Fruit fly (Drosophila melanogaster) whole organism, embryonic: ENCODE results near the gene Trm1.
A peak's percentile ranks its signal among the peaks of the same experiment; 100 is the strongest.

Source experiments
- ATbp ChIP-seq: fragments of 200-800 bp; sonication (Bioruptor generic); optimal IDR thresholded peaks from 2 replicates; lab custom pipeline; 2017; ENCODE audit warnings: missing biosample characterization, mild to moderate bottlenecking, missing genetic modification characterization, missing genetic modification reagents
- Awh ChIP-seq: fragments of 200-800 bp; sonication (Bioruptor generic); IDR thresholded peaks from 2 replicates; pipeline ENCODE4, ENCODE4 v1.3.6; 2022; ENCODE audit warnings: missing biosample characterization, missing genetic modification characterization
- CG10209 ChIP-seq: fragments of 200-800 bp; sonication (Bioruptor generic); optimal IDR thresholded peaks from 3 replicates; lab custom pipeline; 2017; ENCODE audit warnings: missing biosample characterization, mild to moderate bottlenecking, missing genetic modification characterization, missing genetic modification reagents
- CG10431 ChIP-seq: fragments of 200-800 bp; sonication (Bioruptor generic); optimal IDR thresholded peaks from 3 replicates; lab custom pipeline; 2018; ENCODE audit warnings: missing biosample characterization, mild to moderate bottlenecking, missing genetic modification characterization
- CG10543 ChIP-seq: fragments of 200-800 bp; sonication (Bioruptor generic); optimal IDR thresholded peaks from 3 replicates; lab custom pipeline; 2017; ENCODE audit warnings: missing biosample characterization, mild to moderate bottlenecking, missing genetic modification characterization, moderate library complexity
- CG11085 ChIP-seq: fragments of 200-800 bp; sonication (Bioruptor generic); IDR thresholded peaks from 2 replicates; pipeline ENCODE4 v1.3.6; 2022; ENCODE audit warnings: missing biosample characterization, missing genetic modification characterization
- CG12659 ChIP-seq: fragments of 200-800 bp; sonication (Bioruptor generic); optimal IDR thresholded peaks from 3 replicates; lab custom pipeline; 2017; ENCODE audit warnings: mild to moderate bottlenecking, missing biosample characterization, missing genetic modification reagents, missing genetic modification characterization
- CG15011 ChIP-seq: fragments of 200-800 bp; sonication (Bioruptor generic); optimal IDR thresholded peaks from 3 replicates; lab custom pipeline; 2018; ENCODE audit warnings: missing biosample characterization, mild to moderate bottlenecking, missing genetic modification characterization
- CG15073 ChIP-seq: fragments of 200-800 bp; sonication (Bioruptor generic); optimal IDR thresholded peaks from 2 replicates; lab custom pipeline; 2016; ENCODE audit warnings: missing biosample characterization, missing genetic modification characterization
- CG15479 ChIP-seq: fragments of 200-800 bp; sonication (Bioruptor generic); optimal IDR thresholded peaks from 3 replicates; lab custom pipeline; 2019; ENCODE audit warnings: missing biosample characterization, mild to moderate bottlenecking, missing genetic modification characterization, moderate library complexity
- CG17359 ChIP-seq: fragments of 200-800 bp; sonication (Bioruptor generic); optimal IDR thresholded peaks from 3 replicates; lab custom pipeline; 2018; ENCODE audit warnings: missing biosample characterization, mild to moderate bottlenecking, missing genetic modification characterization, moderate library complexity
- CG33213 ChIP-seq: fragments of 200-800 bp; sonication (Bioruptor generic); optimal IDR thresholded peaks from 3 replicates; lab custom pipeline; 2016; ENCODE audit warnings: missing biosample characterization, missing genetic modification characterization
- CG34422 ChIP-seq: fragments of 200-800 bp; sonication (Bioruptor generic); IDR thresholded peaks from 3 replicates; pipeline ENCODE4 v1.3.6; 2022; ENCODE audit warnings: missing biosample characterization, missing genetic modification characterization
- CG4328 ChIP-seq: fragments of 200-800 bp; sonication (Bioruptor generic); optimal IDR thresholded peaks from 3 replicates; lab custom pipeline; 2017; ENCODE audit warnings: missing biosample characterization, missing genetic modification reagents, missing genetic modification characterization
- CG4404 ChIP-seq: fragments of 200-800 bp; sonication (Bioruptor generic); IDR thresholded peaks from 2 replicates; pipeline ENCODE4 v1.3.6; 2022; ENCODE audit warnings: missing biosample characterization, missing genetic modification characterization
- CG4707 ChIP-seq: fragments of 200-800 bp; sonication (Bioruptor generic); optimal IDR thresholded peaks from 2 replicates; lab custom pipeline; 2018; ENCODE audit warnings: missing biosample characterization, mild to moderate bottlenecking, missing genetic modification characterization, moderate library complexity
- CG6683 ChIP-seq: fragments of 200-800 bp; sonication (Bioruptor generic); optimal IDR thresholded peaks from 2 replicates; lab custom pipeline; 2017; ENCODE audit warnings: missing biosample characterization, mild to moderate bottlenecking, missing genetic modification characterization, missing genetic modification reagents
- CG8944 ChIP-seq: fragments of 200-800 bp; sonication (Bioruptor generic); optimal IDR thresholded peaks from 3 replicates; lab custom pipeline; 2016; ENCODE audit warnings: missing biosample characterization, missing genetic modification characterization
- Fer3 ChIP-seq: fragments of 200-800 bp; sonication (Bioruptor generic); optimal IDR thresholded peaks from 2 replicates; lab custom pipeline; 2018; ENCODE audit warnings: missing biosample characterization, mild to moderate bottlenecking, missing genetic modification characterization, moderate library complexity
- Gug ChIP-seq: fragments of 200-800 bp; sonication (Bioruptor generic); IDR thresholded peaks from 4 replicates; pipeline ENCODE4 v1.3.6; 2022; ENCODE audit warnings: missing biosample characterization, missing genetic modification characterization
- H15 ChIP-seq: fragments of 200-800 bp; sonication (Bioruptor generic); IDR thresholded peaks from 3 replicates; pipeline ENCODE4 v1.3.6; 2022; ENCODE audit warnings: missing biosample characterization, missing genetic modification characterization
- Hmr ChIP-seq: fragments of 200-800 bp; sonication (Bioruptor generic); optimal IDR thresholded peaks from 3 replicates; lab custom pipeline; 2017; ENCODE audit warnings: mild to moderate bottlenecking, missing biosample characterization, missing genetic modification reagents, missing genetic modification characterization
- Hr3 ChIP-seq: fragments of 200-800 bp; sonication (Bioruptor generic); optimal IDR thresholded peaks from 3 replicates; lab custom pipeline; 2016; ENCODE audit warnings: missing biosample characterization, missing genetic modification characterization
- Mes4 ChIP-seq: fragments of 200-800 bp; sonication (Bioruptor generic); optimal IDR thresholded peaks from 2 replicates; lab custom pipeline; 2016; ENCODE audit warnings: missing biosample characterization, missing genetic modification characterization
- NC2β ChIP-seq: fragments of 200-800 bp; sonication (Bioruptor generic); optimal IDR thresholded peaks from 2 replicates; lab custom pipeline; 2016; ENCODE audit warnings: missing biosample characterization, missing genetic modification characterization
- Stat92E ChIP-seq, 3 experiments: fragments of >200 bp in 2 of 3; fragments of 200-800 bp in 1 of 3; sonication (Bioruptor generic) in 1 of 3; optimal IDR thresholded peaks; 2 replicates each; lab custom pipeline; 2017 to 2019; ENCODE audit warnings: missing biosample characterization in 3 of 3, missing genetic modification characterization in 3 of 3, mild to moderate bottlenecking in 1 of 3, moderate library complexity in 1 of 3
- Xbp1 ChIP-seq: fragments of 200-800 bp; sonication (Bioruptor generic); optimal IDR thresholded peaks from 3 replicates; lab custom pipeline; 2016; ENCODE audit warnings: missing biosample characterization, mild to moderate bottlenecking, missing genetic modification characterization
- ara ChIP-seq: fragments of 200-800 bp; sonication (Bioruptor generic); IDR thresholded peaks from 2 replicates; pipeline ENCODE4 v1.3.6; 2022; ENCODE audit warnings: missing biosample characterization, missing genetic modification characterization
- az2 ChIP-seq: fragments of 200-800 bp; sonication (Bioruptor generic); optimal IDR thresholded peaks from 3 replicates; lab custom pipeline; 2016; ENCODE audit warnings: missing biosample characterization, missing genetic modification characterization
- br ChIP-seq: fragments of >200 bp; optimal IDR thresholded peaks from 2 replicates; lab custom pipeline; 2017
- chinmo ChIP-seq: fragments of 200-800 bp; sonication (Bioruptor generic); IDR thresholded peaks from 4 replicates; pipeline ENCODE4 v1.3.6; 2022; ENCODE audit warnings: missing biosample characterization, missing genetic modification characterization; ENCODE audit not compliant: partially characterized antibody
- crp ChIP-seq, 2 experiments: fragments of 200-800 bp; sonication (Bioruptor generic); optimal IDR thresholded peaks; 2 replicates in 1 of 2; 3 replicates in 1 of 2; lab custom pipeline; 2017; ENCODE audit warnings: missing biosample characterization in 2 of 2, missing genetic modification characterization in 2 of 2, mild to moderate bottlenecking in 1 of 2, moderate library complexity in 1 of 2
- danr ChIP-seq: fragments of 200-800 bp; sonication (Bioruptor generic); IDR thresholded peaks from 2 replicates; pipeline ENCODE4 v1.3.6; 2022; ENCODE audit warnings: missing biosample characterization, missing genetic modification characterization
- dpn ChIP-seq, 2 experiments: fragments of 200-800 bp; sonication (Bioruptor generic); optimal IDR thresholded peaks; 3 replicates each; lab custom pipeline; 2016; ENCODE audit warnings: missing biosample characterization in 2 of 2, missing genetic modification characterization in 2 of 2
- exex ChIP-seq: fragments of 200-800 bp; sonication (Bioruptor generic); optimal IDR thresholded peaks from 4 replicates; lab custom pipeline; 2018; ENCODE audit warnings: missing biosample characterization, mild to moderate bottlenecking, missing genetic modification characterization, moderate library complexity
- insv ChIP-seq, 2 experiments: fragments of 200-800 bp; sonication (Bioruptor generic); optimal IDR thresholded peaks; 3 replicates each; lab custom pipeline; 2016 to 2018; ENCODE audit warnings: missing biosample characterization in 2 of 2, missing genetic modification characterization in 2 of 2
- lab ChIP-seq: fragments of 200-800 bp; sonication (Bioruptor generic); optimal IDR thresholded peaks from 3 replicates; lab custom pipeline; 2017; ENCODE audit warnings: missing biosample characterization, missing genetic modification characterization, mild to moderate bottlenecking, moderate library complexity, missing genetic modification reagents
- lov ChIP-seq, 2 experiments: fragments of 200-800 bp in 1 of 2; fragments of >200 bp in 1 of 2; sonication (Bioruptor generic) in 1 of 2; IDR thresholded peaks in 1 of 2; optimal IDR thresholded peaks in 1 of 2; 2 replicates in 1 of 2; 3 replicates in 1 of 2; pipeline versions ENCODE4 v1.3.6 to Lab custom; 2017 to 2022; ENCODE audit warnings: missing biosample characterization in 1 of 2, missing genetic modification characterization in 1 of 2
- pho ChIP-seq: fragments of 200-800 bp; sonication (Bioruptor generic); optimal IDR thresholded peaks from 2 replicates; lab custom pipeline; 2016; ENCODE audit warnings: missing biosample characterization, missing genetic modification characterization
- pros ChIP-seq: fragments of 200-800 bp; sonication (Bioruptor generic); optimal IDR thresholded peaks from 3 replicates; lab custom pipeline; 2019; ENCODE audit warnings: missing biosample characterization, mild to moderate bottlenecking, missing genetic modification characterization, moderate library complexity
- pum ChIP-seq: fragments of 200-800 bp; sonication (Bioruptor generic); optimal IDR thresholded peaks from 2 replicates; lab custom pipeline; 2016; ENCODE audit warnings: missing biosample characterization, missing genetic modification characterization
- salm ChIP-seq: fragments of 200-800 bp; sonication (Bioruptor generic); optimal IDR thresholded peaks from 2 replicates; lab custom pipeline; 2018; ENCODE audit warnings: missing biosample characterization, mild to moderate bottlenecking, missing genetic modification characterization
- sc ChIP-seq, 3 experiments: fragments of >200 bp in 2 of 3; fragments of 200-800 bp in 1 of 3; sonication (Bioruptor generic) in 1 of 3; optimal IDR thresholded peaks; 2 replicates in 2 of 3; 3 replicates in 1 of 3; lab custom pipeline; 2017; ENCODE audit warnings: mild to moderate bottlenecking in 1 of 3, missing biosample characterization in 1 of 3, missing genetic modification characterization in 1 of 3, missing genetic modification reagents in 1 of 3
- sens ChIP-seq: fragments of 200-800 bp; sonication (Bioruptor generic); peaks from one replicate; lab custom pipeline; 2016; ENCODE audit warnings: missing biosample characterization, missing genetic modification characterization
- shn ChIP-seq: fragments of 200-800 bp; sonication (Bioruptor generic); optimal IDR thresholded peaks from 3 replicates; lab custom pipeline; 2016; ENCODE audit warnings: missing biosample characterization, missing genetic modification characterization
- stwl ChIP-seq: fragments of 200-800 bp; sonication (Bioruptor generic); optimal IDR thresholded peaks from 3 replicates; lab custom pipeline; 2018; ENCODE audit warnings: missing biosample characterization, mild to moderate bottlenecking, missing genetic modification characterization, moderate library complexity
- vvl ChIP-seq: fragments of 200-800 bp; sonication (Bioruptor generic); IDR thresholded peaks from 2 replicates; pipeline ENCODE4 v1.3.6; 2022; ENCODE audit warnings: missing biosample characterization, missing genetic modification characterization
- zfh1 ChIP-seq: fragments of 200-800 bp; sonication (Bioruptor generic); IDR thresholded peaks from 3 replicates; pipeline ENCODE4 v1.3.6; 2022; ENCODE audit warnings: missing biosample characterization, missing genetic modification characterization

Trm1 gene

DNA sequence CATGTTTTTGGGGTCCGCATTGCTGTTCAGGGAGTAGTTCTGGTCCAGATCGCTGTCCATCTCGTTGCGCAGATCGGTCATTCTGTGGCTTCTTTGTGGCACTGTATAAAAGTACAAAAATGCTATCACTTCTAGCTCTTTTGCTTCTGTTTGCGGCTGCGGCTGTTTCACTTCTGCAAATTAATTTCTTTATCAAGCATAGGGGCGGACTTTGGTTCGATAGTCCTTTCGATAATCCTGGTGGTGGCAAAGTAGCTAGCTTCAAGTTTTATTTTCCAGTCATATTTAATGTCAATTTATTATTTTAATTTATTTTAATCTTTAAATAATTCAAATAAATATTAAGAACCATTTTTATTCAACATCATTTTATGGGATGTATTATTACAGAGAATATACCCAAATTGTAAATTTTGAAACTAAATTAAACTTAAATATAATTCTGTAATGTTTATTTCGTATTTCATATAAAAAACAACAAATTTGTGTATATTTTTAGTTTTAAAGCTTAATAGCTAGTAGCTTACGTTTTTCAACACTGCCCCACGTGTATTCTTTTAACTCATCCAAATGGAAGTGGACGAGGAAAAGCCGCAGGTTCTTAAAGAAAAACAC, at the start of gene Trm1, which contains the start of gene CG5446 (continued):
- TF ChIP-seq chinmo (GFP tag; lab: Robert Waterston, UW) (no peak), CG6683 (GFP tag; lab: Kevin White, UChicago) (peak; percentile 59), Hmr (GFP tag; lab: Kevin White, UChicago) (peak; percentile 73), zfh1 (GFP tag; lab: Robert Waterston, UW) (peak; percentile 17; the same call in 1 of the 3 replicates), CG12659 (GFP tag; lab: Kevin White, UChicago) (peak; percentile 86), ATbp (peak; percentile 43), CG33213 (GFP tag; lab: Kevin White, UChicago) (no peak), CG4707 (GFP tag; lab: Kevin White, UChicago) (no peak), CG11085 (GFP tag; lab: Robert Waterston, UW) (no peak), stwl (tag; lab: Kevin White, UChicago) (peak; percentile 24), vvl (GFP tag; lab: Robert Waterston, UW) (peak; percentile 75; the same call in 1 of the 2 replicates), CG8944 (no peak), salm (tag; lab: Kevin White, UChicago) (no peak), NC2β (no peak), dpn (GFP tag; optimal IDR thresholded peaks at IDR 0.05; lab: Kevin White, UChicago) (peak in 1 of 2 experiments; percentile 65), Fer3 (tag; lab: Kevin White, UChicago) (peak; percentile 60), az2 (GFP tag; lab: Kevin White, UChicago) (peak; percentile 46), insv (GFP tag; optimal IDR thresholded peaks at IDR 0.05; lab: Kevin White, UChicago) (peak in 1 of 2 experiments; percentile 19), Awh (GFP tag; lab: Robert Waterston, UW) (no peak), CG17359 (peak; percentile 69), H15 (0 out of 3 replicates have a peak, but pooled peaks have one; percentile 32), CG10431 (peak; percentile 40), exex (tag; lab: Kevin White, UChicago) (peak; percentile 59), danr (GFP tag; lab: Robert Waterston, UW) (no peak), CG10543 (peak; percentile 69), Hr3 (GFP tag; lab: Kevin White, UChicago) (peak; percentile 80), lov (optimal IDR thresholded peaks at IDR 0.05; lab: Kevin White, UChicago) (no peak), lov (GFP tag; IDR thresholded peaks at IDR 0.05; lab: Robert Waterston, UW) (no peak), br (no peak), pum (no peak), Stat92E (GFP tag; optimal IDR thresholded peaks at IDR 0.05; lab: Kevin White, UChicago) (no peak), pros (GFP tag; lab: Kevin White, UChicago) (no peak), Xbp1 (GFP tag; lab: Kevin White, UChicago) (peak; percentile 56), CG15011 (GFP tag; lab: Kevin White, UChicago) (no peak), CG4328 (peak; percentile 53), crp (GFP tag; optimal IDR thresholded peaks at IDR 0.05; lab: Kevin White, UChicago) (no peak), ara (GFP tag; lab: Robert Waterston, UW) (no peak), sc (optimal IDR thresholded peaks at IDR 0.05; lab: Kevin White, UChicago) (no peak), sc (GFP tag; optimal IDR thresholded peaks at IDR 0.05; lab: Kevin White, UChicago) (peak; percentile 52), Mes4 (GFP tag; lab: Kevin White, UChicago) (no peak), CG15073 (GFP tag; lab: Kevin White, UChicago) (no peak), shn (GFP tag; lab: Kevin White, UChicago) (no peak), CG34422 (GFP tag; lab: Robert Waterston, UW) (no peak), sens (GFP tag; lab: Kevin White, UChicago) (peak; percentile 83), CG4404 (GFP tag; lab: Robert Waterston, UW) (0 out of 2 replicates have a peak, but pooled peaks have one; percentile 28), lab (peak; percentile 76), CG15479 (GFP tag; lab: Kevin White, UChicago) (no peak), Gug (GFP tag; lab: Robert Waterston, UW) (no peak), pho (GFP tag; lab: Kevin White, UChicago) (no peak), CG10209 (GFP tag; lab: Kevin White, UChicago) (peak; percentile 74)
